Worm (Caenorhabditis elegans) whole organism, L4 larva: ENCODE results near the gene C15C7.4.

ENCODE experiments used
- D1046.2 ChIP-seq: fragments of 200-800 bp; sonication (Bioruptor generic); IDR thresholded peaks from 2 replicates; pipeline ENCODE4 v1.3.6; 2022; ENCODE audit warnings: missing genetic modification characterization, missing compliant biosample characterization
- F10B5.3 ChIP-seq: sonication (generic microtip); optimal IDR thresholded peaks from 2 replicates; lab custom pipeline; 2016; ENCODE audit warnings: mild to moderate bottlenecking, missing genetic modification characterization, missing compliant biosample characterization
- F37D6.2 ChIP-seq: sonication (generic microtip); optimal IDR thresholded peaks from 2 replicates; lab custom pipeline; 2016; ENCODE audit warnings: mild to moderate bottlenecking, missing genetic modification characterization, missing compliant biosample characterization
- R02D3.7 ChIP-seq: fragments of 150-350 bp; sonication (generic microtip); optimal IDR thresholded peaks from 3 replicates; lab custom pipeline; 2014; ENCODE audit warnings: missing biosample characterization, missing genetic modification characterization
- T26A8.4 ChIP-seq: fragments of 200-800 bp; sonication (Bioruptor generic); IDR thresholded peaks from 2 replicates; pipeline ENCODE4 v1.3.6; 2022; ENCODE audit warnings: missing genetic modification characterization, missing compliant biosample characterization
- Y105C5A.15 ChIP-seq: fragments of 200-800 bp; sonication (Bioruptor generic); IDR thresholded peaks from 2 replicates; pipeline ENCODE4 v1.3.6; 2022; ENCODE audit warnings: missing genetic modification characterization, missing compliant biosample characterization
- Y5F2A.4 ChIP-seq: fragments of 200-800 bp; sonication (Bioruptor generic); optimal IDR thresholded peaks from 2 replicates; lab custom pipeline; 2018; ENCODE audit warnings: mild to moderate bottlenecking, missing genetic modification characterization, missing compliant biosample characterization
- ZK546.5 ChIP-seq, 2 experiments: sonication (generic microtip); optimal IDR thresholded peaks; 2 replicates each; lab custom pipeline; 2017; ENCODE audit warnings: missing biosample characterization in 2 of 2, missing genetic modification characterization in 2 of 2
- aha-1 ChIP-seq: fragments of 150-350 bp; peaks from one replicate; lab custom pipeline; 2014; ENCODE audit warnings: missing biosample characterization, missing genetic modification characterization
- arid-1 ChIP-seq: fragments of 200-800 bp; sonication (Bioruptor generic); conservative IDR thresholded peaks from 2 replicates; pipeline ENCODE4 v1.3.6; 2022; ENCODE audit warnings: missing genetic modification reagents, missing genetic modification characterization, missing compliant biosample characterization
- ceh-20 ChIP-seq: fragments of 200-800 bp; sonication (Bioruptor generic); IDR thresholded peaks from 2 replicates; pipeline ENCODE4 v1.3.6; 2022; ENCODE audit warnings: missing genetic modification reagents, missing genetic modification characterization, missing compliant biosample characterization
- ceh-32 ChIP-seq: sonication (generic microtip); optimal IDR thresholded peaks from 2 replicates; lab custom pipeline; 2016; ENCODE audit warnings: mild to moderate bottlenecking, missing genetic modification characterization, missing compliant biosample characterization; ENCODE audit not compliant: poor library complexity
- ceh-44 ChIP-seq: fragments of 200-800 bp; sonication (Bioruptor generic); IDR thresholded peaks from 2 replicates; pipeline ENCODE4 v1.3.6; 2022; ENCODE audit warnings: missing genetic modification reagents, missing genetic modification characterization, missing compliant biosample characterization
- daf-19 ChIP-seq: fragments of 200-800 bp; sonication (Bioruptor generic); conservative IDR thresholded peaks from 2 replicates; pipeline ENCODE4 v1.3.6; 2022; ENCODE audit warnings: missing genetic modification characterization, missing compliant biosample characterization
- daf-8 ChIP-seq: fragments of 200-800 bp; sonication (Bioruptor generic); IDR thresholded peaks from 2 replicates; pipeline ENCODE4 v1.3.6; 2022; ENCODE audit warnings: missing genetic modification characterization, missing compliant biosample characterization
- dmd-6 ChIP-seq: fragments of 200-800 bp; sonication (Bioruptor generic); IDR thresholded peaks from 2 replicates; pipeline ENCODE4 v1.3.6; 2022; ENCODE audit warnings: missing genetic modification reagents, missing genetic modification characterization, missing compliant biosample characterization
- dmd-9 ChIP-seq: fragments of 200-800 bp; sonication (Bioruptor generic); IDR thresholded peaks from 2 replicates; pipeline ENCODE4 v1.3.6; 2022; ENCODE audit warnings: missing genetic modification reagents, missing genetic modification characterization, missing compliant biosample characterization
- duxl-1 ChIP-seq: sonication (generic microtip); optimal IDR thresholded peaks from 2 replicates; lab custom pipeline; 2016; ENCODE audit warnings: mild to moderate bottlenecking, missing genetic modification characterization, moderate library complexity, missing compliant biosample characterization; ENCODE audit not compliant: poor library complexity
- fkh-10 ChIP-seq: fragments of 150-350 bp; optimal IDR thresholded peaks from 2 replicates; lab custom pipeline; 2014; ENCODE audit warnings: missing biosample characterization, missing genetic modification reagents, missing genetic modification characterization
- gei-8 ChIP-seq: fragments of 200-800 bp; sonication (Bioruptor generic); optimal IDR thresholded peaks from 2 replicates; lab custom pipeline; 2018; ENCODE audit warnings: mild to moderate bottlenecking, missing genetic modification characterization, missing compliant biosample characterization
- hmg-1.1 ChIP-seq: fragments of 200-800 bp; sonication (Bioruptor generic); IDR thresholded peaks from 2 replicates; pipeline ENCODE4 v1.3.6; 2022; ENCODE audit warnings: missing genetic modification reagents, missing genetic modification characterization, missing compliant biosample characterization
- jun-1 ChIP-seq: fragments of 150-350 bp; optimal IDR thresholded peaks from 2 replicates; lab custom pipeline; 2014; ENCODE audit warnings: missing biosample characterization, missing genetic modification reagents, missing genetic modification characterization
- lim-7 ChIP-seq: fragments of 200-800 bp; sonication (Bioruptor generic); IDR thresholded peaks from 2 replicates; pipeline ENCODE4 v1.3.6; 2022; ENCODE audit warnings: missing genetic modification characterization, missing compliant biosample characterization
- lin-13 ChIP-seq: fragments of 150-350 bp; optimal IDR thresholded peaks from 2 replicates; lab custom pipeline; 2014; ENCODE audit warnings: missing biosample characterization, missing genetic modification reagents, missing genetic modification characterization
- lin-15B ChIP-seq: fragments of 150-350 bp; sonication (generic microtip); optimal IDR thresholded peaks from 3 replicates; lab custom pipeline; 2014; ENCODE audit warnings: missing biosample characterization, missing genetic modification characterization
- lin-29 ChIP-seq: fragments of 200-800 bp; sonication (Bioruptor generic); IDR thresholded peaks from 2 replicates; pipeline ENCODE4 v1.3.6; 2022; ENCODE audit warnings: missing genetic modification reagents, missing genetic modification characterization, missing compliant biosample characterization
- lin-39 ChIP-seq: fragments of 150-350 bp; optimal IDR thresholded peaks from 2 replicates; lab custom pipeline; 2014; ENCODE audit warnings: missing biosample characterization, missing genetic modification reagents, missing genetic modification characterization
- lir-3 ChIP-seq: sonication (generic microtip); optimal IDR thresholded peaks from 2 replicates; lab custom pipeline; 2016; ENCODE audit warnings: mild to moderate bottlenecking, missing genetic modification characterization, missing compliant biosample characterization
- mdl-1 ChIP-seq, 2 experiments: fragments of 150-350 bp in 1 of 2; sonication (generic microtip) in 1 of 2; optimal IDR thresholded peaks; 2 replicates each; lab custom pipeline; 2014 to 2017; ENCODE audit warnings: missing biosample characterization in 2 of 2, missing genetic modification characterization in 2 of 2
- mdt-29 ChIP-seq: fragments of 200-800 bp; sonication (Bioruptor generic); IDR thresholded peaks from 2 replicates; pipeline ENCODE4 v1.3.6; 2022; ENCODE audit warnings: missing genetic modification reagents, missing genetic modification characterization, missing compliant biosample characterization
- mep-1 ChIP-seq: fragments of 150-350 bp; sonication (generic microtip); optimal IDR thresholded peaks from 3 replicates; lab custom pipeline; 2014; ENCODE audit warnings: missing biosample characterization, missing genetic modification characterization
- mxl-3 ChIP-seq: fragments of 200-800 bp; sonication (Bioruptor generic); optimal IDR thresholded peaks from 2 replicates; lab custom pipeline; 2018; ENCODE audit warnings: mild to moderate bottlenecking, missing genetic modification characterization, missing compliant biosample characterization
- nhr-10 ChIP-seq: fragments of 150-350 bp; optimal IDR thresholded peaks from 2 replicates; lab custom pipeline; 2014; ENCODE audit warnings: missing biosample characterization, missing genetic modification characterization
- nhr-111 ChIP-seq: fragments of 200-800 bp; sonication (Bioruptor generic); optimal IDR thresholded peaks from 2 replicates; lab custom pipeline; 2018; ENCODE audit warnings: mild to moderate bottlenecking, missing genetic modification characterization, missing compliant biosample characterization
- nhr-28 ChIP-seq: fragments of 150-350 bp; optimal IDR thresholded peaks from 2 replicates; lab custom pipeline; 2014; ENCODE audit warnings: missing biosample characterization, missing genetic modification characterization
- nhr-48 ChIP-seq: sonication (generic microtip); optimal IDR thresholded peaks from 2 replicates; lab custom pipeline; 2016; ENCODE audit warnings: mild to moderate bottlenecking, missing genetic modification characterization, missing compliant biosample characterization
- nhr-77 ChIP-seq: fragments of 150-350 bp; optimal IDR thresholded peaks from 2 replicates; lab custom pipeline; 2014; ENCODE audit warnings: missing biosample characterization, missing genetic modification characterization
- pha-4 ChIP-seq, 2 experiments: fragments of 150-350 bp in 1 of 2; fragments of 200-800 bp in 1 of 2; sonication (Bioruptor generic) in 1 of 2; IDR thresholded peaks in 1 of 2; optimal IDR thresholded peaks in 1 of 2; 2 replicates each; pipeline versions ENCODE4 v1.3.6 to Lab custom; 2014 to 2022; ENCODE audit warnings: missing genetic modification characterization in 2 of 2, missing genetic modification reagents in 2 of 2, missing biosample characterization in 1 of 2, missing compliant biosample characterization in 1 of 2
- pqm-1 ChIP-seq: sonication (generic microtip); optimal IDR thresholded peaks from 2 replicates; lab custom pipeline; 2017; ENCODE audit warnings: missing biosample characterization, missing genetic modification characterization
- rbr-2 ChIP-seq: sonication (generic microtip); optimal IDR thresholded peaks from 2 replicates; lab custom pipeline; 2016; ENCODE audit warnings: missing genotype, missing genetic modification characterization, missing compliant biosample characterization
- saeg-2 ChIP-seq: fragments of 200-800 bp; sonication (Bioruptor generic); IDR thresholded peaks from 2 replicates; pipeline ENCODE4 v1.3.6; 2022; ENCODE audit warnings: missing genetic modification reagents, missing genetic modification characterization, missing compliant biosample characterization
- snpc-1.2 ChIP-seq: fragments of 200-800 bp; sonication (Bioruptor generic); IDR thresholded peaks from 2 replicates; pipeline ENCODE4 v1.3.6; 2022; ENCODE audit warnings: missing genetic modification reagents, missing genetic modification characterization, missing compliant biosample characterization
- spr-1 ChIP-seq: sonication (generic microtip); optimal IDR thresholded peaks from 2 replicates; lab custom pipeline; 2016; ENCODE audit warnings: mild to moderate bottlenecking, missing genetic modification characterization, missing compliant biosample characterization
- spr-3 ChIP-seq: fragments of 200-800 bp; sonication (Bioruptor generic); optimal IDR thresholded peaks from 2 replicates; lab custom pipeline; 2018; ENCODE audit warnings: mild to moderate bottlenecking, missing genetic modification characterization, missing compliant biosample characterization
- tag-97 ChIP-seq: fragments of 200-800 bp; sonication (Bioruptor generic); IDR thresholded peaks from 2 replicates; pipeline ENCODE4 v1.3.6; 2022; ENCODE audit warnings: missing genetic modification characterization, missing compliant biosample characterization
- zag-1 ChIP-seq: fragments of 150-350 bp; optimal IDR thresholded peaks from 2 replicates; lab custom pipeline; 2014; ENCODE audit warnings: missing biosample characterization, missing genetic modification characterization

The C15C7.4 gene

DNA sequence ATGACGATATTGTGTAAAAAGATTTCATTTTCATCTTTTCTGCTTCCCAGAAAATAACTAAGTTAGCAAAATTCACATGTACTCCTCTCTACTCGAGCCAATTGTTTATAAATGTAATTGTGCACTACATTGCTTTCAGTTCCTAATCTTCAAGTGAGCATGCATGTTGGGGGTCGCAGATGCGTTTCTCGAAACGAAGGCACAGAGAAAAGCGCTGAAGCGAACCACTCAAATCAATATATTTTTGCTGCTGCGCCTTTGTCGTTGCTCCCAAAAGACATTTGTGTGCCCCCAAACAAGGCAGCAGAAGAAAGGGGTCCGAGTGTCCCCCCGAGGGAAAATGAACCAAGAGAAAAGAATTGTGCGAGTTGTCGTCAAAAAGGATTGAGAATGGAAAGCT, 19.1 kb upstream of the C15C7.4 start (continued):
- TF ChIP-seq mxl-3 (GFP tag; lab: Kevin White, UChicago), result no peak
- TF ChIP-seq ceh-20 (GFP tag; lab: Robert Waterston, UW), result 0 out of 2 replicates have a peak, but pooled peaks have one; percentile 49
- TF ChIP-seq spr-3 (GFP tag; lab: Kevin White, UChicago), result no peak
- TF ChIP-seq nhr-111 (GFP tag; lab: Kevin White, UChicago), result no peak
- TF ChIP-seq nhr-10 (tag; lab: Kevin White, UChicago), result no peak
- TF ChIP-seq nhr-77 (tag; lab: Kevin White, UChicago), result no peak
- no peak for TF ChIP-seq gei-8
- TF ChIP-seq aha-1 (tag; lab: Kevin White, UChicago), result peak; percentile 11
- no peak for TF ChIP-seq spr-1 (tag; lab: Kevin White, UChicago)
- no peak for TF ChIP-seq mdt-29 (GFP tag; lab: Robert Waterston, UW)
- no peak for TF ChIP-seq nhr-48 (tag; lab: Kevin White, UChicago)
- TF ChIP-seq D1046.2 (GFP tag; lab: Robert Waterston, UW), result no peak
- peak; percentile 31 for TF ChIP-seq rbr-2 (tag; lab: Kevin White, UChicago)
- no peak for TF ChIP-seq ZK546.5 (tag; optimal IDR thresholded peaks at IDR 0.05; lab: Kevin White, UChicago)
- TF ChIP-seq lim-7 (GFP tag; lab: Robert Waterston, UW), result no peak
- TF ChIP-seq daf-19 (GFP tag; lab: Robert Waterston, UW), result no peak
- TF ChIP-seq F37D6.2 (tag; lab: Kevin White, UChicago), result no peak
- TF ChIP-seq ceh-32 (tag; lab: Kevin White, UChicago), result no peak
- no peak for TF ChIP-seq lin-39 (tag; lab: Kevin White, UChicago)
- TF ChIP-seq mdl-1 (tag; optimal IDR thresholded peaks at IDR 0.05; lab: Kevin White, UChicago), result peak in 1 of 2 experiments; percentile 31
- peak; percentile 62 for TF ChIP-seq mep-1 (tag; lab: Kevin White, UChicago)
- TF ChIP-seq dmd-6 (GFP tag; lab: Robert Waterston, UW), result 0 out of 2 replicates have a peak, but pooled peaks have one; percentile 14
- no peak for TF ChIP-seq pqm-1 (tag; lab: Kevin White, UChicago)
- no peak for TF ChIP-seq lin-15B (tag; lab: Kevin White, UChicago)

DNA sequence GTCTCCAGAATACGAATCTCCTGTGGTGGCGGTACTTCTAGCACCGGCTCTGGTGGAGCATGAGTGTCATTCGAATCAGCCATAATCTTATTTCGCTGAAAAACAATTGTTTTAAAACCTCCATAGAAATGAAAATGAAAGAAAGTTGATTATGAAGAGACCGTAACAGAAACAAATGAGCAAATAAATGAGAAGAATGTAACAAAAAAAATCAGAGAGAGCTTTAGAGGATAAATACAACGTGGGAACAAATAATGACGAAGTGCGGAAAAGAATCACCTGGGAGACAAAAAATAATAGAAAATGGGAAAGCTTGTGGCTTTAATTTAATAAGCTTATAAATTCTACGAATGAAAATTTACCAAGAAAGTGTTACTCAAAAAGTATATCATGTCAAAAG, 18.4 kb upstream of the C15C7.4 start, which contains the start of gene spc-1:
Gene spc-1, minus strand, starts transcription at position 101 of the 400 bp plus-strand sequence.
- no peak for TF ChIP-seq T26A8.4 (GFP tag; lab: Robert Waterston, UW)

DNA sequence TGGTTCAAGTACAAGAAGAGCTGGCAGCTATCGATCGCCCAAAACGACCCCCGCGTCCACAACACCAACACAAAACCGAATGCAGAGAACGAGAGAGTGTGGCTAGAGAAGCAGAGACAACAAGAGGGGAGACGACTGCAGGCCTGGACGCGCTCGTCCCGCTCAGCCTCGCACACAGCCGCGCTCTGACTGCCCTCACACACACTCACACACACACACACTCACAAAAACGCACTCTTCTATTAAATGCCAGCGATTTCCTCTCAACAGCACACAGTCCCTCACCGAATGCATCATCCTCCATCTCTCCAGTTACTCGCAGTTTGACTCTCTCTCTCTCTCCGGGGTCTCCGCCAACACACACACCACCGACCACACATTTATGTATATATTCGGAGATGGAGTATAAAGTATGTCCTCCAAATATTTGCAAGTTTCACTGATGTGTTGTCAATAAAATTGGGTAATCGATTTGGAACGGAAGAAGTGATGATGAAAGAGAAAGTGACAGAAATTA, 17.7 kb upstream of the C15C7.4 start:
- TF ChIP-seq fkh-10 (GFP tag; lab: Kevin White, UChicago), result peak; percentile 91
- no peak for TF ChIP-seq R02D3.7 (tag; lab: Kevin White, UChicago)
- peak; percentile 81 for TF ChIP-seq pha-4 (GFP tag; IDR thresholded peaks at IDR 0.05; lab: Robert Waterston, UW)
- TF ChIP-seq pha-4 (tag; optimal IDR thresholded peaks at IDR 0.05; lab: Kevin White, UChicago), result peak; percentile 90
- peak; percentile 91 for TF ChIP-seq nhr-28 (tag; lab: Kevin White, UChicago)
- no peak for TF ChIP-seq daf-19 (GFP tag; lab: Robert Waterston, UW)
- TF ChIP-seq snpc-1.2 (GFP tag; lab: Robert Waterston, UW), result no peak
- peak; percentile 39 for TF ChIP-seq jun-1 (tag; lab: Kevin White, UChicago)
- peak; percentile 68 for TF ChIP-seq nhr-77 (tag; lab: Kevin White, UChicago)
- TF ChIP-seq lin-29, result no peak
- TF ChIP-seq F10B5.3 (tag; lab: Kevin White, UChicago), result peak; percentile 15
- TF ChIP-seq F37D6.2 (tag; lab: Kevin White, UChicago), result peak; percentile 76
- TF ChIP-seq duxl-1 (tag; lab: Kevin White, UChicago), result peak; percentile 59
- TF ChIP-seq rbr-2 (tag; lab: Kevin White, UChicago), result peak; percentile 97
- peak; percentile 66 for TF ChIP-seq zag-1 (tag; lab: Kevin White, UChicago)
- peak; percentile 65; the same call in 1 of the 2 replicates for TF ChIP-seq tag-97 (GFP tag; lab: Robert Waterston, UW)
- peak; percentile 90 for TF ChIP-seq ceh-20 (GFP tag; lab: Robert Waterston, UW)
- 0 out of 2 replicates have a peak, but pooled peaks have one; percentile 43 for TF ChIP-seq dmd-9 (GFP tag; lab: Robert Waterston, UW)
- no peak for TF ChIP-seq daf-8 (GFP tag; lab: Robert Waterston, UW)
- TF ChIP-seq Y5F2A.4 (GFP tag; lab: Kevin White, UChicago), result no peak
- peak; percentile 64; the same call in 1 of the 2 replicates for TF ChIP-seq saeg-2 (GFP tag; lab: Robert Waterston, UW)
- TF ChIP-seq ceh-44 (GFP tag; lab: Robert Waterston, UW), result 0 out of 2 replicates have a peak, but pooled peaks have one; percentile 26
- peak; percentile 99 for TF ChIP-seq hmg-1.1 (GFP tag; lab: Robert Waterston, UW)
- TF ChIP-seq lin-13, result peak; percentile 92
- TF ChIP-seq arid-1 (GFP tag; lab: Robert Waterston, UW), result peak; percentile 73; the same call in 1 of the 2 replicates
- peak; percentile 57 for TF ChIP-seq lir-3
- no peak for TF ChIP-seq Y105C5A.15 (GFP tag; lab: Robert Waterston, UW)
